Worm (Caenorhabditis elegans): ENCODE measurements around the gene hpo-34.

Gene hpo-34

DNA sequence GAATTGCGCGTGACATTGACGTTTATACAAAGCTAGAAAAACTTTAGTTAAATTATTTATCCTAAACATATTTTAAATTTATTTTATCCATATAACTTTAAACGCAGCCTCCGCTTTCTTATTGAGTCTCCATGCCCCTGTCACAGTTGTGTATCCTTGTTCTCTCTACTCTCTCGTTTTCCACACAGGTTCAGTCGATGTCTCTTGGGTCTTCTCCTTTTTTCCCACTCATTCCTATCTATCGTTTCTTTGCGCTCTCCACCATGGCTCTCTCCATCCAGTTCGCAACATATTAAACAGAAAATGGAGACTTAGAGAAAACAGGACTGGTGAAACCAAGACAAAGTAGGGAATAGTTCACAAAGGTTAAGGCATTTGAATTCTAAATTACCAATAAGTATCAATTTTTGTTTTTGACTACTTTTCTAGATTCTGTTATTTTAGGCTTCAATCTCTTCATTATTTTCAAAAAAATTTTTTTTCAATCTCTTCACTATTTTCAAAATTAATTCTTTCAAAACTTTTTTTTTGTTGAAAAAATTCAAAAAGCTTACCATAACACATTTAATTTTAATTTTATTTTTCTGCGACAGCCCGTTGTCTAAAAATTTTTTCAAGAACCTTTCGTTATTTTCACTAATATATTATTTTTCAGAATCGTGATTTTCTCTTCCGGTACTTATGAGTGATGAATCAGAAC is 3.3 kb upstream of the hpo-34 start, which contains the start of gene sdc-2:
Gene sdc-2, plus strand, starts transcription at position 650 of the 700 bp plus-strand sequence.
- TF ChIP-seq M03D4.4 (tag; optimal IDR thresholded peaks at IDR 0.05) = no peak
- TF ChIP-seq ceh-43 (GFP tag; optimal IDR thresholded peaks at IDR 0.05) = no peak
- TF ChIP-seq unc-62 (GFP tag; optimal IDR thresholded peaks at IDR 0.05) = peak; percentile 43
- TF ChIP-seq drap-1 (GFP tag; optimal IDR thresholded peaks at IDR 0.05) = peak; percentile 14
- TF ChIP-seq nhr-237 (tag; optimal IDR thresholded peaks at IDR 0.05) = peak; percentile 61
- TF ChIP-seq flh-1 (GFP tag; optimal IDR thresholded peaks at IDR 0.05) = no peak
- peak; percentile 75 for TF ChIP-seq hlh-1 (tag; optimal IDR thresholded peaks at IDR 0.05)
- TF ChIP-seq unc-120 (tag; optimal IDR thresholded peaks at IDR 0.05; ENCODE audit: poor library complexity, severe bottlenecking) = peak; percentile 82
- TF ChIP-seq pha-4 (tag; optimal IDR thresholded peaks at IDR 0.05) = peak; percentile 52
- TF ChIP-seq cnd-1 (tag; optimal IDR thresholded peaks at IDR 0.05) = peak; percentile 26
- TF ChIP-seq mep-1 (tag; optimal IDR thresholded peaks at IDR 0.05) = peak; percentile 70

DNA sequence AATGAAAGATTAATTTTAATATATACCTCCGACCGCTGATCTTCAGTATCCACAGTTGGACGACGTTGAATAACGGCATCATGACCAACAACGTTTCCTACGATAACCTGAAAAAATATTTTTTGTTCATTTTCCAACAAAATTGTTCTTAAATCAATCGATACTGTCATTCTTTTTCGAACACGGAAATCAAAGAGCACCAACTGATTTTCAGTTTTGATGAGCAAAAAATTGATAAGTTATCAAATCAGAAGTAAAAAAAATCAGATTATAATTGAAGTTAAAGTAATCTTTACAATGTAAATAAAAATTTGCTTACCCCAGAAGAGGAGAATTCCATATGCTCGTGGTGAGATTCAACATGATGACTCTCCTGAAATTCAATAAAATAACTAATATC is 451 bp downstream of the hpo-34 start:
- TF ChIP-seq mab-5 (tag; optimal IDR thresholded peaks at IDR 0.05) (no peak), ceh-83 (GFP tag; optimal IDR thresholded peaks at IDR 0.05) (no peak), flh-1 (GFP tag; optimal IDR thresholded peaks at IDR 0.05) (no peak), mep-1 (tag; optimal IDR thresholded peaks at IDR 0.05) (no peak), lsy-2 (tag; optimal IDR thresholded peaks at IDR 0.05) (no peak), ham-2 (GFP tag; optimal IDR thresholded peaks at IDR 0.05) (no peak), elt-3 (tag; optimal IDR thresholded peaks at IDR 0.05) (no peak), sptf-1 (tag; optimal IDR thresholded peaks at IDR 0.05) (no peak), nhr-2 (tag; optimal IDR thresholded peaks at IDR 0.05) (no peak), unc-62 (GFP tag; optimal IDR thresholded peaks at IDR 0.05) (no peak), ceh-43 (GFP tag; optimal IDR thresholded peaks at IDR 0.05) (no peak), sem-2 (GFP tag; optimal IDR thresholded peaks at IDR 0.05) (no peak), hlh-1 (tag; optimal IDR thresholded peaks at IDR 0.05) (no peak), zip-8 (tag; optimal IDR thresholded peaks at IDR 0.05) (no peak), cnd-1 (tag; optimal IDR thresholded peaks at IDR 0.05) (no peak), snpc-4 (tag; optimal IDR thresholded peaks at IDR 0.05) (no peak), ztf-11 (tag; optimal IDR thresholded peaks at IDR 0.05) (no peak), drap-1 (GFP tag; optimal IDR thresholded peaks at IDR 0.05) (no peak)

DNA sequence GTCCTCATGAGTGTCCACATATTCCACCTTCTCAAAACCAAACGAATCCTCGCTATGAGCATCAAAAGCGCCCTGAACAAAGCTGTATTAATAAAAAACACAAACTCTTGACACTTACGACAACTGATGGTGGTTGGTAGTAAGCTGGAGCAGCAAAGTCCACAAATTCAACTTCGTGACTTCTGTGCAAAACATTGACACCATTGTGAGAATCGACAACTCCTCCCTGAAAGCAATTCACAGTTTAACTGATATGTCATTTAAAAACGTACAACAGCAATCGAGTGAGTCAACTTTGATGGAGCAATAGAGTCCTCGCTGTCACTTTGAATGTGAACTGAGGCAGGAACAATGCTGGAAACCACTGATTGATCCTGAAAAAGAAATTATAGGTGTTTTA is 1.4 kb downstream of the hpo-34 start:
- no peak for TF ChIP-seq nhr-28 (tag; optimal IDR thresholded peaks at IDR 0.05)
- TF ChIP-seq blmp-1 (tag; optimal IDR thresholded peaks at IDR 0.05) = no peak
- TF ChIP-seq hlh-1 (tag; optimal IDR thresholded peaks at IDR 0.05) = no peak
- TF ChIP-seq cnd-1 (tag; optimal IDR thresholded peaks at IDR 0.05) = no peak
- no peak for TF ChIP-seq mep-1 (tag; optimal IDR thresholded peaks at IDR 0.05)
- no peak for TF ChIP-seq unc-120 (tag; optimal IDR thresholded peaks at IDR 0.05; ENCODE audit: poor library complexity, severe bottlenecking)
- no peak for TF ChIP-seq drap-1 (GFP tag; optimal IDR thresholded peaks at IDR 0.05)
- TF ChIP-seq M03D4.4 (tag; optimal IDR thresholded peaks at IDR 0.05) = no peak
- TF ChIP-seq unc-62 (GFP tag; optimal IDR thresholded peaks at IDR 0.05) = no peak
- no peak for TF ChIP-seq nhr-76 (tag; optimal IDR thresholded peaks at IDR 0.05)
- TF ChIP-seq ham-2 (GFP tag; optimal IDR thresholded peaks at IDR 0.05) = no peak

DNA sequence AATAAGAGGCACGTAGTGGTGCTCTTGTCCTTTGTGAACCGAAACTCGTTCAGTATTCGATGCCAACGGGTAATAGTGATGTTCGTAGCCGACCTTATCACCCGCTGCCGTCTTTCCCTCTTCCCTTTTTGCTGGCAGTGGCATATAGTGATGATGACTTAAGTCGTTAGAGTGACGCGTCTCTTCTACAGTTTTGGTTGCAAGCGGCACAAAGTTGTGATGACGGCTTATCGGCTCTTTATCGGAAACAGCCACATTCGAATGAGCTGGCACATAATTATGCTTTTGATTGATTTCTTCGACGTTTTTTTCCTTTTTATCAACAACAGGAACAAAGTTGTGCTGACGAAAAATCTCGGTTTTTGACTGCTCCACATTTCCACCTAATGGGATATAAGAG is 3.5 kb downstream of the hpo-34 start:
- no peak for TF ChIP-seq cnd-1 (tag; optimal IDR thresholded peaks at IDR 0.05)
- no peak for TF ChIP-seq mls-2 (tag; optimal IDR thresholded peaks at IDR 0.05)
- TF ChIP-seq pha-4 (tag; optimal IDR thresholded peaks at IDR 0.05) = no peak
- TF ChIP-seq sptf-1 (tag; optimal IDR thresholded peaks at IDR 0.05) = no peak
- no peak for TF ChIP-seq nhr-76 (tag; optimal IDR thresholded peaks at IDR 0.05)
- TF ChIP-seq tbx-8 (GFP tag; optimal IDR thresholded peaks at IDR 0.05) = no peak
- no peak for TF ChIP-seq elt-3 (tag; optimal IDR thresholded peaks at IDR 0.05)
- TF ChIP-seq snpc-4 (tag; optimal IDR thresholded peaks at IDR 0.05) = no peak
- TF ChIP-seq bed-3 (GFP tag; optimal IDR thresholded peaks at IDR 0.05) = no peak
- no peak for TF ChIP-seq nhr-237 (tag; optimal IDR thresholded peaks at IDR 0.05)
- no peak for TF ChIP-seq ces-1 (GFP tag; optimal IDR thresholded peaks at IDR 0.05)
- no peak for TF ChIP-seq nhr-28 (tag; optimal IDR thresholded peaks at IDR 0.05)
- no peak for TF ChIP-seq mep-1 (tag; optimal IDR thresholded peaks at IDR 0.05)
- no peak for TF ChIP-seq blmp-1 (tag; optimal IDR thresholded peaks at IDR 0.05)
- TF ChIP-seq unc-39 (tag; optimal IDR thresholded peaks at IDR 0.05) = no peak
- no peak for TF ChIP-seq ceh-39 (tag; optimal IDR thresholded peaks at IDR 0.05)

DNA sequence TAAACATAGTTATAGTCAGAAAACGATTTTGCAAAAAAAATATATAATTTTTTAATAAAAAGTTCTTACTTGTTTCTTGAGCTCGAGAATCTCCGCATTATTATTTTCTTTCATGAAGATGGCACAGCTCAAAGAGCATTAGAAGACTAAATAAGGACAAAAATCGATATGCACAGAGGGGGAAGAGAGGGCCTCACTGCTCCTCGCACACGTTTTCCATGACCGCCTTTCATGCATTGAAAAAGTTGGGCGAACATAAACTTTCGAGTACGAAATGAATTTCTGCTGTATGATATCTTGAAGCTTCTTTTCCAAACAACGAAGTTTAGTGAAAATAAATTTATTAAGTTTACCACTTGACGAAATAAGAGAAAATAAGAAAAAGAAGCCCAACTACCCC is 7.6 kb downstream of the hpo-34 start, which contains the start of gene ccdc-149:
Gene ccdc-149, minus strand, starts transcription at position 221 of the 400 bp plus-strand sequence.
- TF ChIP-seq elt-1 (tag; optimal IDR thresholded peaks at IDR 0.05; ENCODE audit: borderline replicate concordance, insufficient read depth) (no peak), pha-4 (tag; optimal IDR thresholded peaks at IDR 0.05) (no peak), ham-2 (GFP tag; optimal IDR thresholded peaks at IDR 0.05) (no peak), lin-32 (GFP tag; optimal IDR thresholded peaks at IDR 0.05) (no peak), drap-1 (GFP tag; optimal IDR thresholded peaks at IDR 0.05) (no peak), bed-3 (GFP tag; optimal IDR thresholded peaks at IDR 0.05) (no peak), zip-8 (tag; optimal IDR thresholded peaks at IDR 0.05) (no peak), ceh-83 (GFP tag; optimal IDR thresholded peaks at IDR 0.05) (no peak)
